Worm (Caenorhabditis elegans) whole organism, L4 larva: ENCODE measurements around the gene Y44A6D.6.

Experiments used
- mes-2 ChIP-seq: sonication (generic microtip); optimal IDR thresholded peaks from 2 replicates; lab custom pipeline; 2016; ENCODE audit warnings: missing genotype, mild to moderate bottlenecking, missing genetic modification characterization, missing compliant biosample characterization; ENCODE audit not compliant: poor library complexity, severe bottlenecking
- nhr-42 ChIP-seq: fragments of 200-800 bp; sonication (Bioruptor generic); IDR thresholded peaks from 2 replicates; pipeline ENCODE4 v1.3.6; 2022; ENCODE audit warnings: missing genetic modification characterization, missing compliant biosample characterization

DNA sequence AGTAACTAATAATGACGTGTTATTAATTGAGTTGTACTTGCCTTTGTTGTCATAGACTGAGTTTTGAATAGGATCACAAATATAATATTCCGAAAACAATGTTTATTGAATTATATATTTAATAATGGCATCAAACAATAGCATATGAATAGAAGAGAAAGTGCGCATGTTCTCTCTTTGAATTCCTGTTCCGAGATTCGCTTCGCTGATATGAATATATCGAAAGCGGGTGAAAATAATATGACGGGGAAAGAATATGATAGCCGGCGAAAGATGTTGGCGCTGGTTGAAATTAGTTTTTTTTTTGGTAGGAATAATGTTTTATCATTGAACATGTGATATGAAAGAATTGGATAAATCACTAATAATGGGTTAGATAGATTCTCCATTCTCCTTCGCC lies 12.9 kb downstream of the Y44A6D.6 start, which contains the start of gene T03D8.6:
- no peak for TF ChIP-seq mes-2 (tag; lab: Kevin White, UChicago)
- no peak for TF ChIP-seq nhr-42 (GFP tag; lab: Robert Waterston, UW)
